Fruit fly (Drosophila melanogaster): ENCODE results near the gene Dys.
A peak's percentile ranks its signal among the peaks of the same experiment; 100 is the strongest.

Gene Dys

DNA sequence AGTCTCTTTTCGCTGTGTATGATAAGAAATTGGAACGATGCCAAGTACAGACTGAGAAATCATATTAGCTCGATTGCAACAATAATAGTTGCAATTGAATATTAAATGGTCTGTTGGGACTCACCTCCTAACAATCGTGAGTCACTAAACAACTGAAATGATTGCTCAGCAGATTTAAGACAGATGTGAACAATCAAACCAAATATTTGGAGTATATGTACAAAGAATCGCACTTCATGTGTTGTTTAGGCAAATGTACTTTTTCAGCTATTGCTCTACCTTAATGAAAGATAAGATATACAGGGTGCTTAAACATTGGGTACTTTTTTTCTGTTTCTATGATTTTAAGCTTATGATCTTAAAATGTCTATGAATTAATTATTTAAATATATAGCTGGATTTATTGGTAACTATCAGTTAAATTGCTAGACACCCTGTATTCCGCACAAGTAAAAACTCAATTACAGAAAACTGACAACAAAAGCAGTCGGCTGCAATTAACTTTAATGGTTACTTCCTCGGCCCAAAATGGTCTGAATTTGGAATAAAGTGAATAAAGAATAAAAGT lies 180.7 kb downstream of the Dys start (continued):
- TF ChIP-seq CG1647 (GFP tag; optimal IDR thresholded peaks at IDR 0.05) (peak; percentile 60), tup (GFP tag; optimal IDR thresholded peaks at IDR 0.05) (peak; percentile 29), sob (GFP tag; IDR thresholded peaks at IDR 0.05) (peak; percentile 88), Dref (GFP tag; IDR thresholded peaks at IDR 0.05) (no peak), lab (GFP tag; optimal IDR thresholded peaks at IDR 0.05) (peak; percentile 94), Six4 (GFP tag; optimal IDR thresholded peaks at IDR 0.05) (peak; percentile 65), CG4820 (GFP tag; optimal IDR thresholded peaks at IDR 0.05) (peak; percentile 66), CG18011 (GFP tag; optimal IDR thresholded peaks at IDR 0.05) (peak; percentile 19), Hr78 (GFP tag; optimal IDR thresholded peaks at IDR 0.05) (peak in 1 of 2 experiments; percentile 50), h (optimal IDR thresholded peaks at IDR 0.05) (no peak), Dek (tag; optimal IDR thresholded peaks at IDR 0.05) (peak; percentile 77), hth (optimal IDR thresholded peaks at IDR 0.05) (no peak), slp2 (GFP tag; optimal IDR thresholded peaks at IDR 0.05) (peak; percentile 30), CG7271 (tag; optimal IDR thresholded peaks at IDR 0.05) (peak; percentile 64), C15 (GFP tag; IDR thresholded peaks at IDR 0.05) (peak; percentile 82; the same call in 2 of the 3 replicates), sens-2 (GFP tag; IDR thresholded peaks at IDR 0.05) (peak; percentile 89), lmd (GFP tag; IDR thresholded peaks at IDR 0.05) (peak; percentile 82), CG6813 (GFP tag; optimal IDR thresholded peaks at IDR 0.05) (peak; percentile 85), dm (GFP tag; optimal IDR thresholded peaks at IDR 0.05) (no peak), Sin3A (optimal IDR thresholded peaks at IDR 0.05) (no peak), Mes4 (GFP tag; optimal IDR thresholded peaks at IDR 0.05) (peak; percentile 19), gfzf (GFP tag; optimal IDR thresholded peaks at IDR 0.05) (no peak), CG2712 (tag; optimal IDR thresholded peaks at IDR 0.05) (peak; percentile 89), lilli (GFP tag; optimal IDR thresholded peaks at IDR 0.05) (peak; percentile 75), CG7745 (tag; optimal IDR thresholded peaks at IDR 0.05) (no peak), Fer2 (tag; optimal IDR thresholded peaks at IDR 0.05) (peak; percentile 89), ssp (GFP tag; IDR thresholded peaks at IDR 0.05) (peak; percentile 65), HLH3B (GFP tag; IDR thresholded peaks at IDR 0.05) (peak; percentile 90), CG31365 (tag; optimal IDR thresholded peaks at IDR 0.05) (peak; percentile 65), CG8924 (tag; optimal IDR thresholded peaks at IDR 0.05) (peak; percentile 92), CG17612 (GFP tag; IDR thresholded peaks at IDR 0.05) (peak; percentile 85), amos (GFP tag; IDR thresholded peaks at IDR 0.05; ENCODE audit: partially characterized antibody) (no peak), HLHmδ (GFP tag; optimal IDR thresholded peaks at IDR 0.05) (no peak), CG17359 (tag; optimal IDR thresholded peaks at IDR 0.05) (peak; percentile 94), bsh (GFP tag; optimal IDR thresholded peaks at IDR 0.05) (peak in 1 of 2 experiments; percentile 92), Optix (GFP tag; IDR thresholded peaks at IDR 0.05) (no peak), wor (GFP tag; IDR thresholded peaks at IDR 0.05) (peak; percentile 55), Max (GFP tag; optimal IDR thresholded peaks at IDR 0.05) (peak; percentile 58), gcm2 (GFP tag; optimal IDR thresholded peaks at IDR 0.05) (no peak), CG3726 (GFP tag; IDR thresholded peaks at IDR 0.05) (peak; percentile 80; the same call in 1 of the 3 replicates), repo (GFP tag; optimal IDR thresholded peaks at IDR 0.05) (no peak), CG2116 (GFP tag; optimal IDR thresholded peaks at IDR 0.05) (peak; percentile 33), chn (GFP tag; optimal IDR thresholded peaks at IDR 0.05) (no peak), sna (GFP tag; IDR thresholded peaks at IDR 0.05; ENCODE audit: partially characterized antibody) (no peak), CG4360 (GFP tag; IDR thresholded peaks at IDR 0.05) (peak; percentile 60), pros (GFP tag; optimal IDR thresholded peaks at IDR 0.05) (peak; percentile 5), CG4282 (GFP tag; optimal IDR thresholded peaks at IDR 0.05) (no peak), ttk (GFP tag; IDR thresholded peaks at IDR 0.05) (peak; percentile 84), CG31224 (GFP tag; IDR thresholded peaks at IDR 0.05) (peak; percentile 78), CG2875 (GFP tag; optimal IDR thresholded peaks at IDR 0.05) (peak; percentile 76), NFAT (GFP tag; IDR thresholded peaks at IDR 0.05) (peak; percentile 76)
